Fruit fly (Drosophila melanogaster): ENCODE results near the gene CG1636.

The CG1636 gene

dm6 chrX:8242298-8242697 is 30.9 kb upstream of the CG1636 start, which contains the start of gene Trxr1 (continued):
- no peak for TF ChIP-seq CG4730 (GFP tag; IDR thresholded peaks at IDR 0.05)
- TF ChIP-seq CG13123 (GFP tag; optimal IDR thresholded peaks at IDR 0.05): no peak
- TF ChIP-seq CG15011 (GFP tag; optimal IDR thresholded peaks at IDR 0.05): no peak
- TF ChIP-seq NFAT (GFP tag; IDR thresholded peaks at IDR 0.05): no peak
- peak; percentile 79 for TF ChIP-seq gfzf (GFP tag; optimal IDR thresholded peaks at IDR 0.05)
- TF ChIP-seq zen (tag; optimal IDR thresholded peaks at IDR 0.05): no peak
- TF ChIP-seq Ets97D (GFP tag; optimal IDR thresholded peaks at IDR 0.05): peak; percentile 40
- TF ChIP-seq CG2202 (tag; optimal IDR thresholded peaks at IDR 0.05): no peak
- TF ChIP-seq Atf6 (GFP tag; IDR thresholded peaks at IDR 0.05): no peak
- no peak for TF ChIP-seq al (GFP tag; IDR thresholded peaks at IDR 0.05)
- TF ChIP-seq CG7556 (GFP tag; optimal IDR thresholded peaks at IDR 0.05): no peak
- no peak for TF ChIP-seq CG10274 (GFP tag; optimal IDR thresholded peaks at IDR 0.05)
- no peak for TF ChIP-seq CG9876 (GFP tag; optimal IDR thresholded peaks at IDR 0.05)
- no peak for TF ChIP-seq Ets65A (GFP tag)
- TF ChIP-seq Oli (tag; optimal IDR thresholded peaks at IDR 0.05): no peak
- no peak for TF ChIP-seq CG17912 (GFP tag; optimal IDR thresholded peaks at IDR 0.05)
- TF ChIP-seq psq (GFP tag; optimal IDR thresholded peaks at IDR 0.05): peak; percentile 79
- TF ChIP-seq Nf-YC (tag; optimal IDR thresholded peaks at IDR 0.05): no peak
- no peak for TF ChIP-seq CG9437 (GFP tag; optimal IDR thresholded peaks at IDR 0.05)
- TF ChIP-seq Nf-YA (GFP tag; IDR thresholded peaks at IDR 0.05): no peak
- no peak for TF ChIP-seq sqz (GFP tag; optimal IDR thresholded peaks at IDR 0.05)
- TF ChIP-seq CG9932 (GFP tag; IDR thresholded peaks at IDR 0.05): no peak
- TF ChIP-seq CG3838 (GFP tag; optimal IDR thresholded peaks at IDR 0.05): no peak
- no peak for TF ChIP-seq CG2199 (GFP tag; IDR thresholded peaks at IDR 0.05)
- no peak for TF ChIP-seq Mrtf (GFP tag; IDR thresholded peaks at IDR 0.05)
- no peak for TF ChIP-seq Lpt (GFP tag; optimal IDR thresholded peaks at IDR 0.05)
- TF ChIP-seq PHDP (tag; optimal IDR thresholded peaks at IDR 0.05): no peak
- peak; percentile 83 for TF ChIP-seq CG6791 (GFP tag; IDR thresholded peaks at IDR 0.05; ENCODE audit: partially characterized antibody)
- peak; percentile 38; the same call in 1 of the 2 replicates for TF ChIP-seq Scr (GFP tag; IDR thresholded peaks at IDR 0.05; ENCODE audit: partially characterized antibody)
- TF ChIP-seq CG11504 (tag; optimal IDR thresholded peaks at IDR 0.05): no peak
- no peak for TF ChIP-seq br (optimal IDR thresholded peaks at IDR 0.05)
- TF ChIP-seq ATbp (GFP tag; optimal IDR thresholded peaks at IDR 0.05): no peak
- TF ChIP-seq CG3995 (GFP tag; optimal IDR thresholded peaks at IDR 0.05): no peak
- no peak for TF ChIP-seq CG10462 (GFP tag; optimal IDR thresholded peaks at IDR 0.05)
- TF ChIP-seq CG18476 (GFP tag; optimal IDR thresholded peaks at IDR 0.05): no peak
- TF ChIP-seq croc (GFP tag; conservative IDR thresholded peaks at IDR 0.05): no peak
- no peak for TF ChIP-seq CG7372 (GFP tag; IDR thresholded peaks at IDR 0.05)
- TF ChIP-seq CG34376 (GFP tag; optimal IDR thresholded peaks at IDR 0.05): no peak
- no peak for TF ChIP-seq CG6254 (GFP tag; optimal IDR thresholded peaks at IDR 0.05)
- TF ChIP-seq CG11093 (GFP tag; IDR thresholded peaks at IDR 0.05): no peak
- TF ChIP-seq Xbp1 (GFP tag; optimal IDR thresholded peaks at IDR 0.05): no peak
- TF ChIP-seq slou (GFP tag; optimal IDR thresholded peaks at IDR 0.05): no peak
- peak; percentile 22 for TF ChIP-seq CG17186 (GFP tag; optimal IDR thresholded peaks at IDR 0.05)
- no peak for TF ChIP-seq gem (tag; optimal IDR thresholded peaks at IDR 0.05)
- no peak for TF ChIP-seq tll (GFP tag; optimal IDR thresholded peaks at IDR 0.05)
- TF ChIP-seq Camta (GFP tag; optimal IDR thresholded peaks at IDR 0.05): no peak
- no peak for TF ChIP-seq HmgD (GFP tag; optimal IDR thresholded peaks at IDR 0.05)
- no peak for TF ChIP-seq CG34422 (GFP tag; IDR thresholded peaks at IDR 0.05)
- TF ChIP-seq abd-A (tag; optimal IDR thresholded peaks at IDR 0.05): no peak
- peak; percentile 93 for TF ChIP-seq E2f2 (GFP tag; IDR thresholded peaks at IDR 0.05)
- no peak for TF ChIP-seq CG10431 (GFP tag; optimal IDR thresholded peaks at IDR 0.05)
- no peak for TF ChIP-seq sim (GFP tag; IDR thresholded peaks at IDR 0.05)
